Fruit fly (Drosophila melanogaster): ENCODE measurements around the gene Ppm1.
A peak's percentile ranks its signal among the peaks of the same experiment; 100 is the strongest.

The Ppm1 gene

dm6 chr3L:623556-623955 lies 42.4 kb downstream of the Ppm1 start (continued):
- TF ChIP-seq CG31627 (GFP tag; optimal IDR thresholded peaks at IDR 0.05) (no peak), net (GFP tag; optimal IDR thresholded peaks at IDR 0.05) (no peak), salr (GFP tag; optimal IDR thresholded peaks at IDR 0.05) (peak in 1 of 2 experiments; percentile 2), dac (GFP tag; optimal IDR thresholded peaks at IDR 0.05) (no peak)

dm6 chr3L:624203-624914 lies 43.2 kb downstream of the Ppm1 start:
- no peak for TF ChIP-seq cyc (GFP tag; optimal IDR thresholded peaks at IDR 0.05)
- peak; percentile 74 for TF ChIP-seq svp (GFP tag)
- peak; percentile 26 for TF ChIP-seq fkh (GFP tag; optimal IDR thresholded peaks at IDR 0.05)

DNA sequence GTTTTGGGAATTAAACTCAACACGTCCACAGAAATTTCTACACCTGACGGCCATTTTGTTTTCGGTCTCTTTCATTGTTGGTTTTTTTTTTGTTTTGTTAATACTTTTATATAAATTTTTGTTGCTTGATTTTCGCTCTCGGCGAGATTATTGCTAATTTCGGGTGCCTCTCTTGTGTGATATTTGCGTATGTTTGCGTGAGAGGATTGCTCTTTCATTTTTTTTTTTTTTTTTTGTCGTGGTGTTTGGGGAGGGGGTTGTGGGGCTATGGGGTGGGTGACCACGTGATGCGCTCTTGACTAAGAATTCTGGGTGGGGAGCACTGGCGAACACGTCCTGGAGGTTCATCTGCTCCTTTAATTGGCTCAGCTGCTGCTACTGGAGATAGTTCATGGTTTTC lies 44.8 kb downstream of the Ppm1 start:
- peak; percentile 7 for TF ChIP-seq Met (GFP tag; optimal IDR thresholded peaks at IDR 0.05)
- TF ChIP-seq fkh (GFP tag; optimal IDR thresholded peaks at IDR 0.05): peak; percentile 53
- 0 out of 3 replicates have a peak, but pooled peaks have one; percentile 36 for TF ChIP-seq CG8119 (GFP tag; IDR thresholded peaks at IDR 0.05)
- peak; percentile 20 for TF ChIP-seq CG6276 (GFP tag; optimal IDR thresholded peaks at IDR 0.05)
- TF ChIP-seq fd59A (GFP tag; optimal IDR thresholded peaks at IDR 0.05): no peak
- TF ChIP-seq Lpt (GFP tag; optimal IDR thresholded peaks at IDR 0.05): no peak
- TF ChIP-seq eg (GFP tag; IDR thresholded peaks at IDR 0.05): peak; percentile 71
- TF ChIP-seq CG6163 (GFP tag; IDR thresholded peaks at IDR 0.05): peak; percentile 54; the same call in 2 of the 3 replicates
- no peak for TF ChIP-seq Hr4 (GFP tag; optimal IDR thresholded peaks at IDR 0.05)
- TF ChIP-seq Gug (GFP tag; IDR thresholded peaks at IDR 0.05): 0 out of 2 replicates have a peak, but pooled peaks have one; percentile 14
- no peak for TF ChIP-seq acj6 (GFP tag; optimal IDR thresholded peaks at IDR 0.05)
- TF ChIP-seq fd85E (GFP tag; optimal IDR thresholded peaks at IDR 0.05): no peak

DNA sequence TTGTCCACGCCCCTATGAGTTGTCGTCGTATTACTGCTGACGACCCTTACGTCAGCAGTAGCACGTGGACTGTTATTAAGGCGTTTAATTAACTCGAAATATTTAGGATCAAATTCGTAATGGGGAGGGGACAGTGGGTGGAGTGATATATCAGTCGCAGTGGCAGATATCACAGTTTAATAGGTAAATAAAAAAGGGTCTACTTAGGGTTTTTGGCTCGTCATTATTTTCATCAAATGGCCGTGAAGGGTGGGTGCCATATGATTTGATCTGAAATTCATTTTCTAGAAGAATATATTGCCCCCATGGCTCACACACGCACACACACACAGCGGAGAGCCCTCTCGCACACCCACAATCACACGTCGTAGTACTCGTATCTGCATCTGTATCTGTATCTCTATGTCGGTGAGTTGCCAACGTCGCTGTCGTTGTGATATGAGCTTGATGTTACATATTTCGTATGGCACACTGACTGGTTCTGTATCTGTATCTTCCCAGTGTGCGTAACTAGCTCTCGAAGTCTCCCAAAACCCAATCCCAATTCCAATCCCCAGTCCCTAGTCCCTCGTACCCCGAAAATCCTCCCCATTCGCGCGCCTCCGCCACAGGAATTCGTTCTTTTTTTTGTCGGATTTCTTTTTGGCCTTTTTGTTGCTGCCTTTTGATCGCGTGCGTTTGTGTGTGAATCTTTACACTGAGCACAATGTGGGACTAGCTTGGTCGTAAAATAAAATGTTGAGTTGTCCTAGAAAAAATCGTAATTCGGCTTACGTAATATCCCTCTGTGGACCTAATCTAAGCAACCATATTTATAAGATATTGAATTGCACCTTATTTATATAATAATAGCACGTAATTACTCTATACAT lies 45.6 kb downstream of the Ppm1 start:
- TF ChIP-seq CG7368 (GFP tag; optimal IDR thresholded peaks at IDR 0.05) (peak; percentile 47), Eip78C (GFP tag) (peak; percentile 57), Eip75B (GFP tag; optimal IDR thresholded peaks at IDR 0.05) (peak; percentile 27), Eip93F (GFP tag; optimal IDR thresholded peaks at IDR 0.05) (no peak), CG8319 (GFP tag; optimal IDR thresholded peaks at IDR 0.05) (peak; percentile 24), fd59A (GFP tag; optimal IDR thresholded peaks at IDR 0.05) (peak; percentile 43), fd85E (GFP tag; optimal IDR thresholded peaks at IDR 0.05) (no peak), CG8632 (GFP tag; optimal IDR thresholded peaks at IDR 0.05) (peak; percentile 27), CG11294 (GFP tag; IDR thresholded peaks at IDR 0.05) (peak; percentile 39; the same call in 1 of the 2 replicates), Met (GFP tag; optimal IDR thresholded peaks at IDR 0.05) (peak; percentile 50), CG4318 (GFP tag; optimal IDR thresholded peaks at IDR 0.05) (no peak), CG6808 (GFP tag; optimal IDR thresholded peaks at IDR 0.05) (peak; percentile 87), net (GFP tag; optimal IDR thresholded peaks at IDR 0.05) (peak; percentile 75), CG15336 (GFP tag; IDR thresholded peaks at IDR 0.05) (peak; percentile 74), CG6163 (GFP tag; IDR thresholded peaks at IDR 0.05) (peak; percentile 94), CG6276 (GFP tag; optimal IDR thresholded peaks at IDR 0.05) (peak; percentile 83), Gug (GFP tag; IDR thresholded peaks at IDR 0.05) (peak; percentile 77), vri (GFP tag; optimal IDR thresholded peaks at IDR 0.05) (peak; percentile 57), salr (GFP tag; optimal IDR thresholded peaks at IDR 0.05) (peak; percentile 42 to 80), CG3919 (GFP tag; optimal IDR thresholded peaks at IDR 0.05) (peak; percentile 71), pdm3 (GFP tag; optimal IDR thresholded peaks at IDR 0.05) (peak; percentile 57), spab (GFP tag; optimal IDR thresholded peaks at IDR 0.05) (peak; percentile 81), Hr4 (GFP tag; optimal IDR thresholded peaks at IDR 0.05) (peak; percentile 51), CG8119 (GFP tag; IDR thresholded peaks at IDR 0.05) (peak; percentile 82), CG34406 (GFP tag; optimal IDR thresholded peaks at IDR 0.05) (peak; percentile 59), eg (GFP tag; IDR thresholded peaks at IDR 0.05) (peak; percentile 94), svp (GFP tag) (peak; percentile 70), Sox15 (GFP tag; optimal IDR thresholded peaks at IDR 0.05) (peak; percentile 30), Smox (GFP tag; optimal IDR thresholded peaks at IDR 0.05) (peak; percentile 39), Sox102F (GFP tag; optimal IDR thresholded peaks at IDR 0.05) (peak; percentile 58), achi (GFP tag; optimal IDR thresholded peaks at IDR 0.05) (peak; percentile 58), CG11762 (GFP tag; optimal IDR thresholded peaks at IDR 0.05; ENCODE audit: insufficient read depth) (peak; percentile 45), CG32006 (GFP tag; optimal IDR thresholded peaks at IDR 0.05) (peak; percentile 56), acj6 (GFP tag; optimal IDR thresholded peaks at IDR 0.05) (peak; percentile 41), CG10631 (GFP tag; optimal IDR thresholded peaks at IDR 0.05) (peak; percentile 52), Lpt (GFP tag; optimal IDR thresholded peaks at IDR 0.05) (peak; percentile 87)
